Worm (Caenorhabditis elegans) whole organism, L3 larva: ENCODE data around the gene F48E3.6.

Experiments
- egl-27 ChIP-seq: sonication (generic microtip); optimal IDR thresholded peaks from 4 replicates; lab custom pipeline; 2017; ENCODE audit warnings: missing biosample characterization, missing genetic modification reagents, missing genetic modification characterization
- fos-1 ChIP-seq: fragments of 150-350 bp; optimal IDR thresholded peaks from 2 replicates; lab custom pipeline; 2014; ENCODE audit warnings: missing biosample characterization, missing genetic modification characterization
- jun-1 ChIP-seq: fragments of 150-350 bp; optimal IDR thresholded peaks from 2 replicates; lab custom pipeline; 2014; ENCODE audit warnings: missing biosample characterization, missing genetic modification reagents, missing genetic modification characterization
- ztf-11 ChIP-seq: fragments of 150-350 bp; optimal IDR thresholded peaks from 2 replicates; lab custom pipeline; 2014; ENCODE audit warnings: missing biosample characterization, missing genetic modification characterization

ce11 chrX:7466682-7467081, 36.0 kb downstream of the F48E3.6 start:
- TF ChIP-seq egl-27 (tag; lab: Kevin White, UChicago): no peak
- TF ChIP-seq ztf-11: no peak
- TF ChIP-seq fos-1 (tag; lab: Kevin White, UChicago): no peak
- no peak for TF ChIP-seq jun-1
